Fruit fly (Drosophila melanogaster): ENCODE measurements around the gene bab1.

bab1 gene

DNA sequence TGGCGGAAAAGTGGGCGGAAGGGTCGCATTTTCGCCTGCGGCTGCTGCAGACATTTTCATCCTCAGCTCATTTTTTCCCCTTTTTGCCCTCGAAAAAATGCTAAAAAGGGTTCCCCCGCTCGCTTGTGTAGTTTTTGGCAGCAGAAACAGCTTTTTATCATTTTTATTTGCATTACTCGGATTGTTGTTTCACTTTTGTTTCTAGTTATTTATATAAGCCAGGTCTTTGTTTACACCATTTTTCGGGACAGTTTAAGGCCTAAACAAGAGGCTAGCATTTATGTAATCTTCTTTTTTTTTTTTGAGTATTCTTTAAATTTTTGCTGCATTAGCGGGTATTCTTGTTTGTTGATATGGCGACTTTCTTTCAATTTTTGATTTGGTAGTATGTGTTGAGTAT is 78.7 kb downstream of the bab1 start:
- TF ChIP-seq CG8478 (optimal IDR thresholded peaks at IDR 0.05) (no peak), pan (optimal IDR thresholded peaks at IDR 0.05) (no peak), psq (optimal IDR thresholded peaks at IDR 0.05) (no peak), Dll (optimal IDR thresholded peaks at IDR 0.05) (no peak), usp (GFP tag; optimal IDR thresholded peaks at IDR 0.05) (no peak), EcR (GFP tag; optimal IDR thresholded peaks at IDR 0.05) (no peak)

DNA sequence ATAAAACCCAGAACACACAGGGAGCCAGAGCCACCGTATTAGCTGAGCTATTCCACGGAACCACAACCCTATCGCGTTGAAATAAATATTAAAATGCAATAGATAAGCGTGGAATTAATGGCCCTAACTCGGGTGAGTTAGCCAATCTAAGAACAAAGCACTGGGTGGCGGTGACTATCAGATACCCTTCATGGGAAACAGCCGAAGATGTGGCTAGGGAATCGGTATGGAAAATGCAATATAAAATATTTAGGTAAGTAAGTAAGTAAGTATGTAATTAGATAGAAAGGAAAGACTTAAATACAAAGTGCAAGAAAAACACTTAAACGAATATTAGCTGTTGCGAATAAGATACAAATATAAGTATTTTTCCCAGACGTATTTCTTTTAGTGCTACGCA is 79.2 kb downstream of the bab1 start:
- no peak for TF ChIP-seq usp (GFP tag; optimal IDR thresholded peaks at IDR 0.05)
- TF ChIP-seq psq (optimal IDR thresholded peaks at IDR 0.05) = no peak
- TF ChIP-seq EcR (GFP tag; optimal IDR thresholded peaks at IDR 0.05) = no peak
- TF ChIP-seq pan (optimal IDR thresholded peaks at IDR 0.05) = no peak
- TF ChIP-seq CG8478 (optimal IDR thresholded peaks at IDR 0.05) = no peak
- no peak for TF ChIP-seq Dll (optimal IDR thresholded peaks at IDR 0.05)

DNA sequence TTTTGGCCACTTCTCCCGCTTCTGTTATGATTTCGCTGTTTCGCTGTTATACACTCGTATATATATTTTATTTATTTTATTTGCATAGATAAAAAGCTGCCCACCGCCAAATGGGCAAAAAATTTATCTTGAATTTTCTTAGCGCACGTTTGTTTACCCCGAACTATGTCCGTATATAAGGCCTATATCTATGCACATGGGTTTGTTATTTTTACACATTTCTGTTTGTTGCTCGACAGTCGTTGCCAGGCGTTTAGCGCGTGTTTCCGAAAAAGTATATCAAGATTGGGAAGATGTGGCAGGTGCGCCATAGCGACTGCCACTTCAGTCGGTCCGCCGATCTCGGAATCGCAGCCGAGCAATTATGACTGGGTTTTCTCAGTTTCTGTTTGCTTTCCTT is 81.0 kb downstream of the bab1 start:
- TF ChIP-seq CG8478 (optimal IDR thresholded peaks at IDR 0.05) (no peak), usp (GFP tag; optimal IDR thresholded peaks at IDR 0.05) (no peak), psq (optimal IDR thresholded peaks at IDR 0.05) (no peak), pan (optimal IDR thresholded peaks at IDR 0.05) (no peak), EcR (GFP tag; optimal IDR thresholded peaks at IDR 0.05) (no peak), Dll (optimal IDR thresholded peaks at IDR 0.05) (no peak)

DNA sequence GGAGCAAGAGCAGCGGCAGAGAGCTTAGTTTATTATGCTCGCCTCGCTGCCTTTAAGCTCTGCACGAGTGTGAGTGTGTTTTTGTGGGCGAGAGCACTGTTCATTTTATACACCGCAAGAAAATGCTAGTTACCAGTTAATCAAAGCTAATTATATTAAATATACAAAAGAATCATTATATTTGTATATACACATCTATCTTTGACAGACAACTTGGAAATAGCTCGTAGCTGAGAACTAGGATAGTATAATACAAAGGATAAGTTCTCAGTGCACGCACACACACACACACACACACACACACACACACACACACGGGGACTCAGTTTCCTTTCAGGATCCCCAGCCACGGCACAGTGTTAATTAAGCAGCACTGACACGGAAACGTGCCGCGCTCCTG is 89.9 kb downstream of the bab1 start:
- TF ChIP-seq Dll (optimal IDR thresholded peaks at IDR 0.05) (no peak), EcR (GFP tag; optimal IDR thresholded peaks at IDR 0.05) (no peak), usp (GFP tag; optimal IDR thresholded peaks at IDR 0.05) (no peak)

DNA sequence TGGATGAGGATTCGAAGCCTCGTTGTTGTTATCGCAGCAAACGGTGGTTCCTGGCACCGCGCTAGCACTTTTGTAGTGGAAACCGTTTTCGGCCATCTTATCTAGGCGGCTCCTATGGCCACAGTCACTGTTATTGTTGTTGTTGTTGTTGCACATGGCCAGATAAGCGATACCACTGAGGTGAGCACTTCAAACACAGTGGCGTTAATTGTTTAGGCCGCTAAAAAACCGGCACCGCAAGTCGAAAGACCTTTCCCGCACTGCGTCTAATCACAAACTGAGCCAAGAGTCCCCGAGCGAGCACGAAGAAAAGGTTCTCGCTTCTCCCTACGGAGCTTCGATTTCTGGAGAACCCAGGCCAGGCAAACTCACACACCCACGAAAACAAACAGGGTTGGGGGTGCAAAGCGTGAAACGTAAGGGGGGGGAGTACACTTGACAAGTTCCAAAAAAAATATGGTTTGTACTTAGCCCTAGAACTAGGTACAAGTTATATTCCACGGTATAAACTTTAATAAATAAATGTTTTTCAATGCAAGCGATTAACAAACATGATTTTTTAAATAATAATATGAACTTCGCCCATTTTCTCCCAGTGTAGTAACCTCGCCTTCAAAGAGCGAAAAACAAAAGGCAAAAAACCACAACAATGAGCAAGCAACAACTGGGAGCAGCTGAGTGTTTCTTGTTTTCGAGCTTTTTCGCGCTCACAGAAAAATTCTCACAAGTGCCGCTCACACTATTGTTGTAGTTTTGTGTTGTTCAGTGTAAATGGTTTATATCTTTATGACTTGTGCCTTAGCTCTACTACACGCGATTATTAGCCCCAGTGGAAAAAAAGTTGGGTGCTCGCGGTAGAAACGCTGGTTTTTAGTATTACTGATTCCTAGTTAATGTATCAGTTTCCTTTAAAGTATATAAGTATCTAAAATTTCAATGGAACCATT is 93.1 kb downstream of the bab1 start:
- TF ChIP-seq pan (optimal IDR thresholded peaks at IDR 0.05) (no peak), Dll (optimal IDR thresholded peaks at IDR 0.05) (peak; percentile 42)

DNA sequence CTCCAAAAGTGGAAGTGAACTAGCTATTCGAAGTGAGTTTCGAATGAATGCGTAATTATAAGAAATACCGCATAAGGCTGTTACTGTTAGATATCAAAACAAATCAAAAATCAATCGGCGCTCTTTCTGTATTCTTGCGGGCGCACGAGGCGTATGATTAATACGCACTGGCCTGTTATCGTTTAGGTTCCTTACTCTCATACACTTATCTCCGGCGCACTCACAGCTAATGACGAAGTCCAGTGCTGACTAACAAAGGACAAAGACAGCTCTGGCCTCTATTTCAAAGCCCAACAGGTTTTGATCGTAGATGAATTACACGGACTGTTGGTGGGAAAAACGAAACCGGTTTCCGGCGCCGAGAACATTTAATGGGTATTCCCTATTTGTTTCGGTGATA is 95.0 kb downstream of the bab1 start:
- no peak for TF ChIP-seq psq (optimal IDR thresholded peaks at IDR 0.05)
- no peak for TF ChIP-seq pan (optimal IDR thresholded peaks at IDR 0.05)
- no peak for TF ChIP-seq Dll (optimal IDR thresholded peaks at IDR 0.05)
- no peak for TF ChIP-seq CG8478 (optimal IDR thresholded peaks at IDR 0.05)
- no peak for TF ChIP-seq usp (GFP tag; optimal IDR thresholded peaks at IDR 0.05)

DNA sequence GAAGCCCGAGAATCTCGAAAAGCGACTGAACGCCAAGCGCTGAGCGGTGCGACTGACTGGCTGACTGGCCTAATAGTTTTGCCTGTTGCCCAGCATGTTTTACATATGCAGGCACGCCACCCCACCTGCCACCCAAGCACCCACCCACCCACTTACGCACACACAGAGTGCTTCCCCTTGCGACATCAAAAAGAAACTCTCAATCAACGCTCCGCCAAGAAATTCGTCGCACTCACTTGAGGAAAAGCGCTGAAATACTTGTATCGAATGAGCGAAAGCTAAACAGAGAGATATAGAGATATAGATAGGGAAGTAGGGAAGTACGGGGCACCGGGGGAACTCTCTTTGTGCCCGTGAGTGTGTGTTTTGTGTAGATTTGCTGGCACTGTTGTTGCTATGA is 100.3 kb downstream of the bab1 start:
- TF ChIP-seq EcR (GFP tag; optimal IDR thresholded peaks at IDR 0.05) (no peak), Dll (optimal IDR thresholded peaks at IDR 0.05) (no peak), CG8478 (optimal IDR thresholded peaks at IDR 0.05) (no peak), usp (GFP tag; optimal IDR thresholded peaks at IDR 0.05) (no peak), psq (optimal IDR thresholded peaks at IDR 0.05) (no peak), pan (optimal IDR thresholded peaks at IDR 0.05) (no peak)

DNA sequence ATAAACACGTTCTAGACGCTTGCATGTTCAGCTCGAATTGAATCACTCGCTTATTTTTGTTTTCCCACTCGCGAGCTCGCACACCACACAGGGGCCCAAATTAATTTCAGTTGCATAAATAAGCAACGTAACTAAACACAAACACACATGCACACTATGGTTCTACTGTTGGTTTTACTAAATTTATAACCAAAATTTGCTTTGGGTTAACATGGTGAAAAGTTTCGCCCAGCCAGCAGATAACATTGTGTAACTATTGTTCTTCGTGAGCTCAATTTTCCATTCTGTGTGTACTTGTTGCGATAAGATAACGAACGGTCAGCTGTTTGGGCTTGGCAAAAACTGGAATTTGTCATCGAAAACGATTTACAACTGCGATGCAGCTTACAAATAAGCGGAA is 100.9 kb downstream of the bab1 start:
- TF ChIP-seq psq (optimal IDR thresholded peaks at IDR 0.05) (no peak), usp (GFP tag; optimal IDR thresholded peaks at IDR 0.05) (no peak), Dll (optimal IDR thresholded peaks at IDR 0.05) (no peak), pan (optimal IDR thresholded peaks at IDR 0.05) (no peak), EcR (GFP tag; optimal IDR thresholded peaks at IDR 0.05) (no peak), CG8478 (optimal IDR thresholded peaks at IDR 0.05) (no peak)

DNA sequence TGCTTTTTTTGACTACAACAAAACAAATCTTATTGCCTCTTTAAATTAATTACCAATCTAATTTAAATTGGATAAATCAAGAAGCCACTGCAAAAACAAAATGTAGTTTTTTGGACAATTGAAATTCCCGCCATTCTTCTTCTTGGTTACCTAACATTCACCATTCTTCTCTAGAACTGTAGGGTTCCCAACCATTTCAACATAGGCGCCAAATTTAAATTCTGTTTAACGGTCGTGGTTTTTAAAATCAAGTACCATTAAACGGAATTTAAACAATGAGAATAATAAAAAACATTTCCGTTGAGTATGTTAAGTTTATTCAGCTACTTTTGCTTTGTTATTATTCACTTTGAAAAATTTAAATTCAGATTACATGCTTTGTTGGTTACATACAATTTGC is 105.2 kb downstream of the bab1 start:
- TF ChIP-seq psq (optimal IDR thresholded peaks at IDR 0.05) (no peak), usp (GFP tag; optimal IDR thresholded peaks at IDR 0.05) (no peak), CG8478 (optimal IDR thresholded peaks at IDR 0.05) (no peak), Dll (optimal IDR thresholded peaks at IDR 0.05) (no peak), EcR (GFP tag; optimal IDR thresholded peaks at IDR 0.05) (no peak), pan (optimal IDR thresholded peaks at IDR 0.05) (no peak)

DNA sequence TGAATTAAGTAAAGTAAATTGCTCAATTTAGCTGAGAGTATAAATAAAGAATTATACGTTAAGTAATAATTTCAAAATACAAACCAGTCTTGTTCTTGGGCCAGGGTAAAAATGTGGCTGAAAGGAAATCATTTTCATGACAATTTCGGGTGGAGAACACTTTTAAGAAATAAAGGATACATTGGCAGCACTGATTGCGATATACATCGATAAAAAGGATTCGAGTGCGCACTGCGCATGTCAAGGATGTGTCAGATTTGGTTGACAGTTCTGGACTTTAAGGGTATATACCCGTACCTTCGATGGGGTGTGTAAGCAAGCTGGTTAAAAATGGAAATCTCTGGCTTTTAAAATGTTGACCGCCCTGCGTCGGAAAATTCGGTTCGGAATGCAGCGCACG is 107.2 kb downstream of the bab1 start, which contains the start of gene aln:
Gene aln, plus strand, starts transcription at position 275 of the 400 bp plus-strand sequence.
- TF ChIP-seq pan (optimal IDR thresholded peaks at IDR 0.05) (no peak), psq (optimal IDR thresholded peaks at IDR 0.05) (no peak), CG8478 (optimal IDR thresholded peaks at IDR 0.05) (no peak), EcR (GFP tag; optimal IDR thresholded peaks at IDR 0.05) (no peak), usp (GFP tag; optimal IDR thresholded peaks at IDR 0.05) (no peak), Dll (optimal IDR thresholded peaks at IDR 0.05) (no peak)
